Fruit fly (Drosophila melanogaster): ENCODE measurements around the gene Phs.

DNA sequence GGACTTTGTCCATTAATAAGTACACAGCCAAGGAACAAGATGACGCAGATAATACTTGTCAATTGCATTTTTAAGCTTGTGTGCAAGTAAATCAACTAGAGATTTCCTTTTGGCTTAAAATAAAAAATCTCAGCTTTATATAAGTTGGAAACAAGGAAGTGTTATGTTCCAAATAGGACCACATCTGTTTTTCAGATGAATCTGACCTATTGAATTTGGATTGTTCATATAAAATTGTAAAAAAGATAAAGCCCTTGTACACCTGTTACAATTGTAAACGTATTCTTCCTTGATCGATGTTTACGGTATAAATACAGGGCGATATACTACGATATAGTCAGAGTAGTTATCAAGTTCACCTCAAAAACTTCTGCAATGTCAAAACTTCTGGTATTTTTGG, 37.6 kb downstream of the Phs start, which contains the start of the genes Eig71Ef and Eig71Eg:
- TF ChIP-seq D1 (tag; optimal IDR thresholded peaks at IDR 0.05) (no peak), Ets98B (GFP tag; IDR thresholded peaks at IDR 0.05) (no peak), CG8301 (tag; optimal IDR thresholded peaks at IDR 0.05) (no peak), CG10348 (GFP tag; IDR thresholded peaks at IDR 0.05) (no peak)

Measured in whole organism, pupa.